Worm (Caenorhabditis elegans) whole organism, L4 larva: ENCODE data around the gene fipr-9.

Experiments used
- F37D6.2 ChIP-seq: sonication (generic microtip); optimal IDR thresholded peaks from 2 replicates; lab custom pipeline; 2016; ENCODE audit warnings: mild to moderate bottlenecking, missing genetic modification characterization, missing compliant biosample characterization
- F44E2.7 ChIP-seq: fragments of 200-800 bp; sonication (Bioruptor generic); IDR thresholded peaks from 2 replicates; pipeline ENCODE4 v2.1.2; 2022; ENCODE audit warnings: missing genetic modification characterization, missing compliant biosample characterization
- T20F7.1 ChIP-seq: fragments of 200-800 bp; sonication (Bioruptor generic); optimal IDR thresholded peaks from 2 replicates; lab custom pipeline; 2018; ENCODE audit warnings: mild to moderate bottlenecking, missing genetic modification characterization, missing compliant biosample characterization
- ZK337.2 ChIP-seq: fragments of 200-800 bp; sonication (Bioruptor generic); IDR thresholded peaks from 2 replicates; pipeline ENCODE4 v1.3.6; 2022; ENCODE audit warnings: missing genetic modification reagents, missing genetic modification characterization, missing compliant biosample characterization
- ZK546.5 ChIP-seq, 2 experiments: sonication (generic microtip); optimal IDR thresholded peaks; 2 replicates each; lab custom pipeline; 2017; ENCODE audit warnings: missing biosample characterization in 2 of 2, missing genetic modification characterization in 2 of 2
- attf-4 ChIP-seq: sonication (generic microtip); optimal IDR thresholded peaks from 3 replicates; lab custom pipeline; 2017; ENCODE audit warnings: missing biosample characterization, missing genetic modification characterization
- cey-2 ChIP-seq: sonication (generic microtip); optimal IDR thresholded peaks from 3 replicates; lab custom pipeline; 2017; ENCODE audit warnings: missing genetic modification characterization, mild to moderate bottlenecking, missing compliant biosample characterization, antibody characterized with exemption, borderline replicate concordance; ENCODE audit not compliant: insufficient read depth
- daf-16 ChIP-seq, 3 experiments: sonication (generic microtip); optimal IDR thresholded peaks; 2 replicates each; lab custom pipeline; 2016 to 2017; ENCODE audit warnings: missing genetic modification characterization in 3 of 3, missing genetic modification reagents in 3 of 3, mild to moderate bottlenecking in 2 of 3, missing compliant biosample characterization in 2 of 3, missing biosample characterization in 1 of 3, moderate library complexity in 1 of 3
- dpl-1 ChIP-seq: fragments of 150-350 bp; optimal IDR thresholded peaks from 2 replicates; lab custom pipeline; 2014; ENCODE audit warnings: missing biosample characterization, missing genetic modification reagents, missing genetic modification characterization
- duxl-1 ChIP-seq: sonication (generic microtip); optimal IDR thresholded peaks from 2 replicates; lab custom pipeline; 2016; ENCODE audit warnings: mild to moderate bottlenecking, missing genetic modification characterization, moderate library complexity, missing compliant biosample characterization; ENCODE audit not compliant: poor library complexity
- egl-43 ChIP-seq: fragments of 200-800 bp; sonication (Bioruptor generic); IDR thresholded peaks from 2 replicates; pipeline ENCODE4 v1.3.6; 2022; ENCODE audit warnings: missing genetic modification reagents, missing genetic modification characterization, missing compliant biosample characterization
- fos-1 ChIP-seq: fragments of 150-350 bp; optimal IDR thresholded peaks from 2 replicates; lab custom pipeline; 2014; ENCODE audit warnings: missing biosample characterization, missing genetic modification characterization
- gei-8 ChIP-seq: fragments of 200-800 bp; sonication (Bioruptor generic); optimal IDR thresholded peaks from 2 replicates; lab custom pipeline; 2018; ENCODE audit warnings: mild to moderate bottlenecking, missing genetic modification characterization, missing compliant biosample characterization
- hif-1 ChIP-seq, 2 experiments: sonication (generic microtip); optimal IDR thresholded peaks; 2 replicates each; lab custom pipeline; 2016 to 2017; ENCODE audit warnings: missing compliant biosample characterization in 2 of 2, missing genetic modification characterization in 2 of 2, missing genetic modification reagents in 2 of 2, missing genotype in 2 of 2, mild to moderate bottlenecking in 1 of 2
- hmg-1.1 ChIP-seq: fragments of 200-800 bp; sonication (Bioruptor generic); IDR thresholded peaks from 2 replicates; pipeline ENCODE4 v1.3.6; 2022; ENCODE audit warnings: missing genetic modification reagents, missing genetic modification characterization, missing compliant biosample characterization
- jun-1 ChIP-seq: fragments of 150-350 bp; optimal IDR thresholded peaks from 2 replicates; lab custom pipeline; 2014; ENCODE audit warnings: missing biosample characterization, missing genetic modification reagents, missing genetic modification characterization
- lin-13 ChIP-seq: fragments of 150-350 bp; optimal IDR thresholded peaks from 2 replicates; lab custom pipeline; 2014; ENCODE audit warnings: missing biosample characterization, missing genetic modification reagents, missing genetic modification characterization
- lin-38 ChIP-seq: fragments of 200-800 bp; sonication (Bioruptor generic); IDR thresholded peaks from 2 replicates; pipeline ENCODE4 v1.3.6; 2022; ENCODE audit warnings: missing genetic modification reagents, missing genetic modification characterization, missing compliant biosample characterization
- mep-1 ChIP-seq: fragments of 150-350 bp; sonication (generic microtip); optimal IDR thresholded peaks from 3 replicates; lab custom pipeline; 2014; ENCODE audit warnings: missing biosample characterization, missing genetic modification characterization
- mxl-2 ChIP-seq: fragments of 200-800 bp; sonication (Bioruptor generic); conservative IDR thresholded peaks from 2 replicates; pipeline ENCODE4 v1.3.6; 2022; ENCODE audit warnings: missing genetic modification reagents, missing genetic modification characterization, missing compliant biosample characterization
- mxl-3 ChIP-seq: fragments of 200-800 bp; sonication (Bioruptor generic); optimal IDR thresholded peaks from 2 replicates; lab custom pipeline; 2018; ENCODE audit warnings: mild to moderate bottlenecking, missing genetic modification characterization, missing compliant biosample characterization
- nhr-102 ChIP-seq: sonication (generic microtip); optimal IDR thresholded peaks from 2 replicates; lab custom pipeline; 2016; ENCODE audit warnings: mild to moderate bottlenecking, missing genetic modification characterization, moderate library complexity, missing compliant biosample characterization
- nhr-11 ChIP-seq: fragments of 150-350 bp; optimal IDR thresholded peaks from 2 replicates; lab custom pipeline; 2014; ENCODE audit warnings: missing biosample characterization, missing genetic modification characterization
- nhr-25 ChIP-seq: sonication (generic microtip); optimal IDR thresholded peaks from 2 replicates; lab custom pipeline; 2017; ENCODE audit warnings: missing genetic modification characterization, mild to moderate bottlenecking, missing compliant biosample characterization, antibody characterized with exemption, moderate library complexity, borderline replicate concordance; ENCODE audit not compliant: insufficient read depth
- nhr-76 ChIP-seq: fragments of 150-350 bp; optimal IDR thresholded peaks from 2 replicates; lab custom pipeline; 2014; ENCODE audit warnings: missing biosample characterization, missing genetic modification characterization
- pha-4 ChIP-seq, 2 experiments: fragments of 150-350 bp in 1 of 2; fragments of 200-800 bp in 1 of 2; sonication (Bioruptor generic) in 1 of 2; IDR thresholded peaks in 1 of 2; optimal IDR thresholded peaks in 1 of 2; 2 replicates each; pipeline versions ENCODE4 v1.3.6 to Lab custom; 2014 to 2022; ENCODE audit warnings: missing genetic modification characterization in 2 of 2, missing genetic modification reagents in 2 of 2, missing biosample characterization in 1 of 2, missing compliant biosample characterization in 1 of 2
- pqm-1 ChIP-seq: sonication (generic microtip); optimal IDR thresholded peaks from 2 replicates; lab custom pipeline; 2017; ENCODE audit warnings: missing biosample characterization, missing genetic modification characterization
- sdz-12 ChIP-seq: fragments of 200-800 bp; sonication (Bioruptor generic); optimal IDR thresholded peaks from 2 replicates; lab custom pipeline; 2018; ENCODE audit warnings: mild to moderate bottlenecking, missing genetic modification characterization, missing compliant biosample characterization
- snpc-1.2 ChIP-seq: fragments of 200-800 bp; sonication (Bioruptor generic); IDR thresholded peaks from 2 replicates; pipeline ENCODE4 v1.3.6; 2022; ENCODE audit warnings: missing genetic modification reagents, missing genetic modification characterization, missing compliant biosample characterization
- snpc-4 ChIP-seq: fragments of 150-350 bp; optimal IDR thresholded peaks from 2 replicates; lab custom pipeline; 2014; ENCODE audit warnings: missing biosample characterization, missing genetic modification characterization
- spr-3 ChIP-seq: fragments of 200-800 bp; sonication (Bioruptor generic); optimal IDR thresholded peaks from 2 replicates; lab custom pipeline; 2018; ENCODE audit warnings: mild to moderate bottlenecking, missing genetic modification characterization, missing compliant biosample characterization
- unc-130 ChIP-seq: sonication (generic microtip); optimal IDR thresholded peaks from 2 replicates; lab custom pipeline; 2016; ENCODE audit warnings: missing genetic modification reagents, missing genetic modification characterization, missing compliant biosample characterization
- unc-39 ChIP-seq: sonication (generic microtip); optimal IDR thresholded peaks from 2 replicates; lab custom pipeline; 2017; ENCODE audit warnings: missing biosample characterization, missing genetic modification characterization
- unc-62 ChIP-seq, 3 experiments: fragments of 150-350 bp in 1 of 3; sonication (generic microtip); optimal IDR thresholded peaks in 2 of 3; peaks in 1 of 3; 1 replicate in 1 of 3; 2 replicates in 2 of 3; lab custom pipeline; 2014 to 2017; ENCODE audit warnings: missing biosample characterization in 3 of 3, missing genetic modification characterization in 3 of 3, missing genetic modification reagents in 3 of 3, missing genotype in 1 of 3
- zfp-3 ChIP-seq: fragments of 200-800 bp; sonication (Bioruptor generic); conservative IDR thresholded peaks from 2 replicates; pipeline ENCODE4 v1.3.6; 2022; ENCODE audit warnings: missing genetic modification reagents, missing genetic modification characterization, missing compliant biosample characterization

The fipr-9 gene

DNA sequence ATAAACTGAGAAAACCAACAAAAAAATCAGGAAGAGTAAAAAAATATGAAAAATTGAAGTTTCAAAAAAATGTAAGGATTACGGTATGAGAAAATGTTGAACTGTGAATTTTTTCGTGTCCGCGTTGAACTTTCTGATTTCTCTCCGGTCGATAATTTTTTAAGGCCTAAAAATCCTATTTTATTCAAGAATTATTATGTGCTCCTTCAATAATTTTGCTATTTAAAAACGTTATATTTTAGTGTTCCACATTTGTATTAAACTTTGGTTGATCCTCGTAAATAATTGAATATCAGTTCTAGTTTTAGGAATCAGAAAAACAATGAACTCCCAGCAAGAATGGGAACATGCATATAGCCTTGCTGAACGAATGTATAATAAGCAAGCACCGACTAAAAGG, 8.8 kb upstream of the fipr-9 start, which contains the start of gene hpo-40:
Gene hpo-40 (plus strand): TSS at position 301 of the 400 bp plus-strand sequence.
- no peak for TF ChIP-seq dpl-1 (GFP tag; lab: Kevin White, UChicago)
- TF ChIP-seq, all 104 proteins: peak for 0

DNA sequence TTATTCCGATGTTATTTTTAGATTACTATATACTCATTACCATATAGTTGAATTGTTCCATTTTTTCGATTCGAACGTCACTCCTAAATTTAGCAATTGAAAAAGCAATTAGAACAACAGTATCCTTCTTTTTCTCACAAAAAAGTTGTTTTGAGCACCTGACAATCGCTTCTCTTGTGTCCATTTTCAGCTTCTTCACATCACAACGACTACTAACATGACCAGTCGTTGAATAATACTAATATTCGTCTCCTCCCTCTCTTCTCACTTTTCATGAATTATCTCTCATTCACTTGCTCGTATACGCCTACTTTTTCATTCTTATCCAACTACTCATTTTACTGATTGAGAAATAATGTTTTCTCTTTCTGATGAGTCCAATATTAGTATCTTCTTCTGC, 4.7 kb upstream of the fipr-9 start, which contains the start of gene ZK856.14:
Gene ZK856.14 (plus strand): TSS at position 301 of the 400 bp plus-strand sequence.
- no peak for TF ChIP-seq egl-43 (GFP tag; lab: Robert Waterston, UW)
- no peak for TF ChIP-seq fos-1 (tag; lab: Kevin White, UChicago)
- TF ChIP-seq nhr-102 (tag; lab: Kevin White, UChicago) = no peak
- no peak for TF ChIP-seq nhr-76 (tag; lab: Kevin White, UChicago)
- TF ChIP-seq unc-39 (tag; lab: Kevin White, UChicago) = no peak
- no peak for TF ChIP-seq nhr-25 (tag; lab: Kevin White, UChicago)
- no peak for TF ChIP-seq T20F7.1
- TF ChIP-seq sdz-12 (GFP tag; lab: Kevin White, UChicago) = no peak
- no peak for TF ChIP-seq snpc-4
- TF ChIP-seq nhr-11 (tag; lab: Kevin White, UChicago) = no peak
- no peak for TF ChIP-seq snpc-1.2 (GFP tag; lab: Robert Waterston, UW)
- no peak for TF ChIP-seq mxl-3
- no peak for TF ChIP-seq ZK546.5 (tag; optimal IDR thresholded peaks at IDR 0.05; lab: Kevin White, UChicago)
- no peak for TF ChIP-seq F44E2.7 (GFP tag; lab: Robert Waterston, UW)
- TF ChIP-seq, all 104 proteins: peak for 0

DNA sequence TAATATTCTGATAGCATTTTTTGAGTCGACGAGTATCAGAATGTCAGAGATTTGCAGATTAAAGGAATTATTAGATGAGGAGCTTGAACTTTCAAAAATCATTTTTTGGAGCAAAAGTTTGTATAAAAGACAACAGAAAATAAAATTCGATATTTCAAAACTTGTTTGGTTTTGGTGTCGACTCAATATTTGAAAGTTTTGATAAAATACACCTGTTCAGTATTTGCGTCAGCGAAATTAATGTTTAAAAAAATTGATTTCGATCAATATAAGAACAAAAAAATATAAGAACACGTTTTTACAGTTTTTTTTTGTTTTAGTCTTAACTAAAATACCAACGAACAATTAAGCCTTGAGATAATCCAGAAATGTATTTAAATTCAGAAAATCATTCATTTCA, 857 bp upstream of the fipr-9 start, which contains the start of gene C12D8.13:
Gene C12D8.13 (minus strand): TSS at position 101 of the 400 bp plus-strand sequence.
- TF ChIP-seq zfp-3 (GFP tag; lab: Robert Waterston, UW) = no peak
- no peak for TF ChIP-seq mxl-2 (GFP tag; lab: Robert Waterston, UW)

DNA sequence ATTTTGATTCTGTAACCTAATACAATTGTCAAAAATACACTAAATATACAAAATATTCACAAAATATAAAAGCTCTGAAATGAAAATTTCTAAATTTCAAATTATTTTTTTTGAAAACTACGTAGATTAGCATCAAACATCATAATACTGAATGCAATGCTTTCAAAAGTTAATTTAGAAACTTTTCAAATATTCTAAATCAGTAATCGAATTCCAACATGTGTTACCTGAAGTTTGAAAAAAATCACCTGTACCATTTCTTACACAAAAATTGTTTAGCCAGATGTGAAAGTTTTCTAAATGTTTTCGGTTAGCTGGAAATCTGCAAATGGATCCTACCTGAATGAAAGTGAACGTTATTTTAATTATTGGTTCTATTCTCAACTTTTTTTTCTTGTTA, 545 bp downstream of the fipr-9 start, which contains the start of gene C12D8.20:
Gene C12D8.20 (plus strand): TSS at position 301 of the 400 bp plus-strand sequence.
- no peak for TF ChIP-seq jun-1 (tag; lab: Kevin White, UChicago)
- no peak for TF ChIP-seq unc-62 (GFP tag; optimal IDR thresholded peaks at IDR 0.05 in 1 of 2; lab: Kevin White, UChicago)
- no peak for TF ChIP-seq unc-62 (tag; optimal IDR thresholded peaks at IDR 0.05; lab: Kevin White, UChicago)
- no peak for TF ChIP-seq nhr-76 (tag; lab: Kevin White, UChicago)
- no peak for TF ChIP-seq spr-3 (GFP tag; lab: Kevin White, UChicago)
- no peak for TF ChIP-seq ZK337.2 (GFP tag; lab: Robert Waterston, UW)
- no peak for TF ChIP-seq F37D6.2 (tag; lab: Kevin White, UChicago)
- no peak for TF ChIP-seq lin-13 (GFP tag; lab: Kevin White, UChicago)
- no peak for TF ChIP-seq unc-130
- no peak for TF ChIP-seq attf-4
- TF ChIP-seq pha-4 (GFP tag; IDR thresholded peaks at IDR 0.05; lab: Robert Waterston, UW) = no peak
- no peak for TF ChIP-seq pha-4 (tag; optimal IDR thresholded peaks at IDR 0.05; lab: Kevin White, UChicago)
- TF ChIP-seq hif-1 (tag; optimal IDR thresholded peaks at IDR 0.05; lab: Kevin White, UChicago) = no peak
- no peak for TF ChIP-seq pqm-1
- TF ChIP-seq cey-2 (tag; lab: Kevin White, UChicago) = no peak
- no peak for TF ChIP-seq gei-8 (GFP tag; lab: Kevin White, UChicago)
- TF ChIP-seq mep-1 (tag; lab: Kevin White, UChicago) = no peak
- TF ChIP-seq daf-16 (GFP tag; optimal IDR thresholded peaks at IDR 0.05; lab: Kevin White, UChicago) = no peak
- no peak for TF ChIP-seq daf-16 (tag; optimal IDR thresholded peaks at IDR 0.05; lab: Kevin White, UChicago)
- no peak for TF ChIP-seq duxl-1
- no peak for TF ChIP-seq sdz-12 (GFP tag; lab: Kevin White, UChicago)
- no peak for TF ChIP-seq lin-38 (GFP tag; lab: Robert Waterston, UW)
- TF ChIP-seq hmg-1.1 = no peak
- TF ChIP-seq, all 104 proteins: peak for 0
